Fruit fly (Drosophila melanogaster): Measurements from ENCODE around the gene CG17186.

CG17186 gene

DNA sequence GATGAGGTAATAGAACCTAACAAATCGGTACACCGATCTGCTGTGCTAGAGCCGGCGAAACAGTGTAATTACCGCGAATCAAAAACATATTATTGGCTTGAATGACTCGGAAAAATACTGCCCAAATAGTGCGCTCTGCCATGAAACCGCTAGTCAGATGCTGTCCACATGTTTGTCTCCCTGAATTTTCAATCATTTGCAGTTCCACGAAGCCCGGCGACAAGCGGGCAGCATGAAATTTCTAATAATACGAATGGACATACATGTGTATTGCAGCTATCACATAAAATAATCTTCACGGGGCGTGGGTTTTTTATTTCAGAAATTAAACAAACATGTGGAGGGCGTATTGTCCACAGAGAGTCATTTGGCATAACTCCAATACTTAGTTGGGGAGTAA is 18.4 kb downstream of the CG17186 start:
- TF ChIP-seq Ets21C (GFP tag; optimal IDR thresholded peaks at IDR 0.05) (no peak), CG6276 (GFP tag; optimal IDR thresholded peaks at IDR 0.05) (no peak), CG6808 (GFP tag; optimal IDR thresholded peaks at IDR 0.05) (no peak), dac (GFP tag; optimal IDR thresholded peaks at IDR 0.05) (no peak), acj6 (GFP tag; optimal IDR thresholded peaks at IDR 0.05) (no peak), svp (GFP tag) (no peak), achi (GFP tag; optimal IDR thresholded peaks at IDR 0.05) (no peak), CG8632 (GFP tag; optimal IDR thresholded peaks at IDR 0.05) (no peak), CG6792 (GFP tag; optimal IDR thresholded peaks at IDR 0.05) (no peak)

dm6 chr3R:19858017-19858659 is 19.2 kb downstream of the CG17186 start:
- TF ChIP-seq Hr39 (GFP tag; optimal IDR thresholded peaks at IDR 0.05) (no peak), CG34406 (GFP tag; optimal IDR thresholded peaks at IDR 0.05) (no peak), Blimp-1 (GFP tag; optimal IDR thresholded peaks at IDR 0.05) (peak; percentile 4), CG6854 (GFP tag; optimal IDR thresholded peaks at IDR 0.05) (peak; percentile 17), cyc (GFP tag; optimal IDR thresholded peaks at IDR 0.05) (no peak), Hr38 (GFP tag; optimal IDR thresholded peaks at IDR 0.05) (no peak), CG6276 (GFP tag; optimal IDR thresholded peaks at IDR 0.05) (no peak), esn (GFP tag; optimal IDR thresholded peaks at IDR 0.05) (peak; percentile 42), dac (GFP tag; optimal IDR thresholded peaks at IDR 0.05) (no peak), svp (GFP tag) (peak; percentile 73), CG11762 (GFP tag; optimal IDR thresholded peaks at IDR 0.05; ENCODE audit: insufficient read depth) (no peak), topi (GFP tag; optimal IDR thresholded peaks at IDR 0.05) (peak; percentile 18), CG3032 (tag; optimal IDR thresholded peaks at IDR 0.05) (no peak), CG6163 (GFP tag; IDR thresholded peaks at IDR 0.05) (no peak), CG8632 (GFP tag; optimal IDR thresholded peaks at IDR 0.05) (no peak), Met (GFP tag; optimal IDR thresholded peaks at IDR 0.05) (peak; percentile 25), vri (GFP tag; optimal IDR thresholded peaks at IDR 0.05) (peak; percentile 81), fkh (GFP tag; optimal IDR thresholded peaks at IDR 0.05) (peak; percentile 85), Sox15 (GFP tag; optimal IDR thresholded peaks at IDR 0.05) (no peak), eg (GFP tag; IDR thresholded peaks at IDR 0.05) (no peak), Eip93F (GFP tag; optimal IDR thresholded peaks at IDR 0.05) (peak; percentile 59), CG15336 (GFP tag; IDR thresholded peaks at IDR 0.05) (no peak), CG11294 (GFP tag; IDR thresholded peaks at IDR 0.05) (no peak)

- TF ChIP-seq fkh (GFP tag; optimal IDR thresholded peaks at IDR 0.05): peak; percentile 94
- TF ChIP-seq CG6854 (GFP tag; optimal IDR thresholded peaks at IDR 0.05): no peak
These were observed 29.6 kb downstream of the CG17186 start for dm6 chr3R:19847591-19848256.

DNA sequence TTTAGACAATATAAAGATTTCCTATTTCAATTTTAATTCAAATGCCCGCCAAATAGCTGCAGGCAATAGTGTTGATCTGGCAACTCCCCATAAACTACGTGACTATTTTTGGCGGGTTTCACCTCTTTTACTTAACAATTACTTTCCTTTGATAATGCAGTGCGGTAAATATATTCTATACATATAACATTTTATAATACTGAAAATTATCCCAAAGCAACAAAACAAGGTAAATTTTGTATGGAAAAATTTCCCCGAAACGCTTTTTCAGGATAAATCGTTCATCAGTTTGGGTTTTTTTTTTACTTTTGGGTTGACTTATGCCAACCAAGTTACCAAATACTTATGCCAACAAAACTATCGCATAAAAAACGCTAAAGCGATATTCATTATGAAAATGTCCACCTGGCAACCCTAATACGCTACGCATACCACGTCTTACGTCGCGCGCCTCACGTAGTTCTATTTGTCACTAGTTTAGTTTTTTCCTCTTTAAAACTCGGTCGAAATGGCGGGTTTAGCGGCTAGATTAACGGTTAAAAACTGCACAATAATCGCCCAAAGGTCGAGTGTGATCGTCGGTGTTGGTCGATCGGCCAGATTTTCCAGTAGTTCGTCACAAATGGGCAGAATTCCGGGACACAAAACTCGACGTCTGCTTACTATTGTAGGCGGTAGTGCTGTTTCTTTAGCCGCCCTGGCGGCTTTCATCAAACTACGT is 30.3 kb downstream of the CG17186 start, which contains the start of gene MICU3:
MICU3 (plus strand) TSS at position 442 of the 721 bp plus-strand sequence.
- peak; percentile 42 for TF ChIP-seq Gug (GFP tag; IDR thresholded peaks at IDR 0.05)
- peak; percentile 3 for TF ChIP-seq vri (GFP tag; optimal IDR thresholded peaks at IDR 0.05)
- peak; percentile 69 for TF ChIP-seq CG10631 (GFP tag; optimal IDR thresholded peaks at IDR 0.05)
- peak; percentile 30 for TF ChIP-seq Ets21C (GFP tag; optimal IDR thresholded peaks at IDR 0.05)
- TF ChIP-seq acj6 (GFP tag; optimal IDR thresholded peaks at IDR 0.05): peak; percentile 62
- no peak for TF ChIP-seq CG16779 (tag; optimal IDR thresholded peaks at IDR 0.05)
- peak; percentile 48 for TF ChIP-seq CG4318 (GFP tag; optimal IDR thresholded peaks at IDR 0.05)
- peak in 1 of 2 experiments; percentile 10 for TF ChIP-seq salr (GFP tag; optimal IDR thresholded peaks at IDR 0.05)
- peak; percentile 26 for TF ChIP-seq dac (GFP tag; optimal IDR thresholded peaks at IDR 0.05)
- TF ChIP-seq CG11762 (GFP tag; optimal IDR thresholded peaks at IDR 0.05; ENCODE audit: insufficient read depth): peak; percentile 15
- no peak for TF ChIP-seq Ets96B (tag; optimal IDR thresholded peaks at IDR 0.05)
- peak; percentile 22 for TF ChIP-seq CG8632 (GFP tag; optimal IDR thresholded peaks at IDR 0.05)
- TF ChIP-seq CG31627 (GFP tag; optimal IDR thresholded peaks at IDR 0.05): peak; percentile 69
- peak; percentile 45 for TF ChIP-seq CG6792 (GFP tag; optimal IDR thresholded peaks at IDR 0.05)
- TF ChIP-seq svp (GFP tag): peak; percentile 79
- TF ChIP-seq CG11902 (GFP tag; optimal IDR thresholded peaks at IDR 0.05): peak; percentile 11
- no peak for TF ChIP-seq fkh (GFP tag; optimal IDR thresholded peaks at IDR 0.05)
- TF ChIP-seq topi (GFP tag; optimal IDR thresholded peaks at IDR 0.05): peak; percentile 50
- TF ChIP-seq CG15336 (GFP tag; IDR thresholded peaks at IDR 0.05): peak; percentile 50
- no peak for TF ChIP-seq CG7368 (GFP tag; optimal IDR thresholded peaks at IDR 0.05)
- TF ChIP-seq Sox15 (GFP tag; optimal IDR thresholded peaks at IDR 0.05): peak; percentile 40
- TF ChIP-seq esn (GFP tag; optimal IDR thresholded peaks at IDR 0.05): peak; percentile 52
- no peak for TF ChIP-seq pdm3 (GFP tag; optimal IDR thresholded peaks at IDR 0.05)
- peak; percentile 6 for TF ChIP-seq CG8319 (GFP tag; optimal IDR thresholded peaks at IDR 0.05)
- TF ChIP-seq spab (GFP tag; optimal IDR thresholded peaks at IDR 0.05): no peak
- peak; percentile 7 for TF ChIP-seq fd59A (GFP tag; optimal IDR thresholded peaks at IDR 0.05)
